Worm (Caenorhabditis elegans) whole organism, L4/young adult: ENCODE data around the gene B0507.5.

Experiments used
- W03F9.2 ChIP-seq: fragments of 150-350 bp; optimal IDR thresholded peaks from 2 replicates; lab custom pipeline; 2014; ENCODE audit warnings: missing biosample characterization, missing genetic modification characterization
- dao-5 ChIP-seq: sonication (generic microtip); optimal IDR thresholded peaks from 2 replicates; lab custom pipeline; 2016; ENCODE audit warnings: missing genotype, missing genetic modification characterization, moderate library complexity, missing compliant biosample characterization

ce11 chrV:8799293-8799812 lies 45.9 kb downstream of the B0507.5 start:
- no peak for TF ChIP-seq dao-5
- TF ChIP-seq W03F9.2 (tag; lab: Kevin White, UChicago), result no peak
